Worm (Caenorhabditis elegans) whole organism, L4 larva: Measurements from ENCODE around the gene F34D6.1.

Source experiments
- F49E8.2 ChIP-seq: sonication (generic microtip); optimal IDR thresholded peaks from 2 replicates; lab custom pipeline; 2016; ENCODE audit warnings: missing compliant biosample characterization, mild to moderate bottlenecking, missing genetic modification characterization, borderline replicate concordance
- R02D3.7 ChIP-seq: fragments of 150-350 bp; sonication (generic microtip); optimal IDR thresholded peaks from 3 replicates; lab custom pipeline; 2014; ENCODE audit warnings: missing biosample characterization, missing genetic modification characterization
- ZK546.5 ChIP-seq, 2 experiments: sonication (generic microtip); optimal IDR thresholded peaks; 2 replicates each; lab custom pipeline; 2017; ENCODE audit warnings: missing biosample characterization in 2 of 2, missing genetic modification characterization in 2 of 2
- aly-2 ChIP-seq: sonication (generic microtip); optimal IDR thresholded peaks from 2 replicates; lab custom pipeline; 2018; ENCODE audit warnings: missing biosample characterization, missing genetic modification characterization
- ceh-82 ChIP-seq: sonication (generic microtip); optimal IDR thresholded peaks from 2 replicates; lab custom pipeline; 2017; ENCODE audit warnings: missing biosample characterization, missing genetic modification characterization
- ctbp-1 ChIP-seq: fragments of 200-800 bp; sonication (Bioruptor generic); IDR thresholded peaks from 2 replicates; pipeline ENCODE4 v1.3.6; 2022; ENCODE audit warnings: missing genetic modification reagents, missing genetic modification characterization, missing compliant biosample characterization
- dpl-1 ChIP-seq: fragments of 150-350 bp; optimal IDR thresholded peaks from 2 replicates; lab custom pipeline; 2014; ENCODE audit warnings: missing biosample characterization, missing genetic modification reagents, missing genetic modification characterization
- dve-1 ChIP-seq: sonication (generic microtip); optimal IDR thresholded peaks from 2 replicates; lab custom pipeline; 2017; ENCODE audit warnings: antibody characterized with exemption, mild to moderate bottlenecking, missing genetic modification characterization, missing compliant biosample characterization; ENCODE audit not compliant: insufficient read depth
- fkh-10 ChIP-seq: fragments of 150-350 bp; optimal IDR thresholded peaks from 2 replicates; lab custom pipeline; 2014; ENCODE audit warnings: missing biosample characterization, missing genetic modification reagents, missing genetic modification characterization
- nhr-28 ChIP-seq: fragments of 150-350 bp; optimal IDR thresholded peaks from 2 replicates; lab custom pipeline; 2014; ENCODE audit warnings: missing biosample characterization, missing genetic modification characterization
- nhr-76 ChIP-seq: fragments of 150-350 bp; optimal IDR thresholded peaks from 2 replicates; lab custom pipeline; 2014; ENCODE audit warnings: missing biosample characterization, missing genetic modification characterization
- spr-3 ChIP-seq: fragments of 200-800 bp; sonication (Bioruptor generic); optimal IDR thresholded peaks from 2 replicates; lab custom pipeline; 2018; ENCODE audit warnings: mild to moderate bottlenecking, missing genetic modification characterization, missing compliant biosample characterization
- unc-39 ChIP-seq: sonication (generic microtip); optimal IDR thresholded peaks from 2 replicates; lab custom pipeline; 2017; ENCODE audit warnings: missing biosample characterization, missing genetic modification characterization

ce11 chrII:2649015-2649414, 32.0 kb downstream of the F34D6.1 start:
- TF ChIP-seq ctbp-1 (GFP tag; lab: Robert Waterston, UW), result no peak
- TF ChIP-seq dpl-1 (GFP tag; lab: Kevin White, UChicago), result no peak
- TF ChIP-seq ceh-82 (tag; lab: Kevin White, UChicago), result no peak
- no peak for TF ChIP-seq F49E8.2 (tag; lab: Kevin White, UChicago)
- TF ChIP-seq dve-1, result no peak
- TF ChIP-seq nhr-28 (tag; lab: Kevin White, UChicago), result peak; percentile 0
- TF ChIP-seq R02D3.7 (tag; lab: Kevin White, UChicago), result no peak
- no peak for TF ChIP-seq aly-2 (tag; lab: Kevin White, UChicago)
- no peak for TF ChIP-seq nhr-76 (tag; lab: Kevin White, UChicago)
- no peak for TF ChIP-seq ZK546.5 (tag; optimal IDR thresholded peaks at IDR 0.05; lab: Kevin White, UChicago)
- TF ChIP-seq unc-39 (tag; lab: Kevin White, UChicago), result no peak
- TF ChIP-seq spr-3 (GFP tag; lab: Kevin White, UChicago), result no peak
- TF ChIP-seq fkh-10 (GFP tag; lab: Kevin White, UChicago), result no peak
